Worm (Caenorhabditis elegans) whole organism, L3 larva: ENCODE measurements around the gene Y17D7B.2.
"Not testable (repeated sequence)": the region's sequence is repeated elsewhere in the genome, so short reads cannot be mapped to it uniquely, and the experiment has no call there.

Experiments used
- ZK546.5 ChIP-seq: sonication (generic microtip); optimal IDR thresholded peaks from 2 replicates; lab custom pipeline; 2017; ENCODE audit warnings: missing biosample characterization, missing genetic modification characterization
- egl-27 ChIP-seq: sonication (generic microtip); optimal IDR thresholded peaks from 4 replicates; lab custom pipeline; 2017; ENCODE audit warnings: missing biosample characterization, missing genetic modification reagents, missing genetic modification characterization
- elt-1 ChIP-seq: fragments of 150-350 bp; optimal IDR thresholded peaks from 2 replicates; lab custom pipeline; 2014; ENCODE audit warnings: missing biosample characterization, missing genetic modification characterization
- elt-2 ChIP-seq: sonication (generic microtip); optimal IDR thresholded peaks from 2 replicates; lab custom pipeline; 2016; ENCODE audit warnings: missing genetic modification reagents, mild to moderate bottlenecking, missing genetic modification characterization, missing compliant biosample characterization
- fos-1 ChIP-seq: fragments of 150-350 bp; optimal IDR thresholded peaks from 2 replicates; lab custom pipeline; 2014; ENCODE audit warnings: missing biosample characterization, missing genetic modification characterization
- nhr-23 ChIP-seq: fragments of 150-350 bp; optimal IDR thresholded peaks from 2 replicates; lab custom pipeline; 2014; ENCODE audit warnings: missing biosample characterization, missing genetic modification reagents, missing genetic modification characterization
- pqm-1 ChIP-seq: fragments of 150-350 bp; optimal IDR thresholded peaks from 2 replicates; lab custom pipeline; 2017; ENCODE audit warnings: missing biosample characterization, missing genetic modification characterization, inconsistent platforms
- sea-2 ChIP-seq: fragments of 150-350 bp; sonication (generic microtip); optimal IDR thresholded peaks from 4 replicates; lab custom pipeline; 2014; ENCODE audit warnings: missing biosample characterization, missing genetic modification reagents, missing genetic modification characterization
- skn-1 ChIP-seq: fragments of 150-350 bp; optimal IDR thresholded peaks from 2 replicates; lab custom pipeline; 2014; ENCODE audit warnings: missing biosample characterization, missing genetic modification characterization
- unc-39 ChIP-seq: sonication (generic microtip); optimal IDR thresholded peaks from 4 replicates; lab custom pipeline; 2017; ENCODE audit warnings: missing biosample characterization, missing genetic modification characterization
- unc-62 ChIP-seq: fragments of 150-350 bp; sonication (generic microtip); optimal IDR thresholded peaks from 4 replicates; lab custom pipeline; 2014; ENCODE audit warnings: missing biosample characterization, missing genetic modification reagents, missing genetic modification characterization
- ztf-4 ChIP-seq: fragments of 150-350 bp; optimal IDR thresholded peaks from 2 replicates; lab custom pipeline; 2014; ENCODE audit warnings: missing biosample characterization, missing genetic modification characterization

- TF ChIP-seq pqm-1 (tag; lab: Kevin White, UChicago); fos-1 (tag; lab: Kevin White, UChicago); unc-39; unc-62 (GFP tag; lab: Kevin White, UChicago); nhr-23; skn-1; ZK546.5 (tag; lab: Kevin White, UChicago); elt-1; egl-27 (tag; lab: Kevin White, UChicago); sea-2 (GFP tag; lab: Kevin White, UChicago); ztf-4 (tag; lab: Kevin White, UChicago); elt-2 (tag; lab: Kevin White, UChicago): not testable (repeated sequence)
Observed at ce11 chrV:18754328-18754727, 33.2 kb upstream of the Y17D7B.2 start, which contains the start of gene clec-254.
